Worm (Caenorhabditis elegans): ENCODE results near the gene exos-7.

ce11 chrV:20815842-20816241 lies 22.8 kb upstream of the exos-7 start, which contains the start of gene sshk-1:
- TF ChIP-seq ttx-3 (tag; optimal IDR thresholded peaks at IDR 0.05) (no peak), pha-4 (tag; optimal IDR thresholded peaks at IDR 0.05) (no peak), pros-1 (tag; optimal IDR thresholded peaks at IDR 0.05) (no peak), tbx-2 (tag; optimal IDR thresholded peaks at IDR 0.05) (no peak), pax-1 (tag; optimal IDR thresholded peaks at IDR 0.05) (no peak), madf-2 (tag; optimal IDR thresholded peaks at IDR 0.05) (no peak), elt-2 (tag; optimal IDR thresholded peaks at IDR 0.05) (no peak), ceh-19 (GFP tag; optimal IDR thresholded peaks at IDR 0.05) (no peak), pqm-1 (tag; optimal IDR thresholded peaks at IDR 0.05) (no peak), ceh-9 (tag; optimal IDR thresholded peaks at IDR 0.05) (no peak), ceh-34 (tag; optimal IDR thresholded peaks at IDR 0.05) (no peak)
